Worm (Caenorhabditis elegans): Measurements from ENCODE around the gene ZK721.3.

ZK721.3 gene

ce11 chrX:8835887-8836348 lies 51.6 kb downstream of the ZK721.3 start, which contains the start of gene C28G1.2 (continued):
- TF ChIP-seq ctbp-1 (GFP tag; IDR thresholded peaks at IDR 0.05) (peak; percentile 94), mxl-2 (GFP tag; conservative IDR thresholded peaks at IDR 0.05) (peak; percentile 86), dpl-1 (GFP tag; optimal IDR thresholded peaks at IDR 0.05) (peak; percentile 77), dve-1 (tag; optimal IDR thresholded peaks at IDR 0.05; ENCODE audit: insufficient read depth) (peak; percentile 95), mxl-3 (GFP tag; optimal IDR thresholded peaks at IDR 0.05) (peak; percentile 87), ceh-20 (GFP tag; IDR thresholded peaks at IDR 0.05) (peak; percentile 97), gei-8 (GFP tag; optimal IDR thresholded peaks at IDR 0.05) (peak; percentile 87), spr-1 (tag; optimal IDR thresholded peaks at IDR 0.05) (peak; percentile 92), hmg-1.1 (GFP tag; IDR thresholded peaks at IDR 0.05) (peak; percentile 99), cey-2 (tag; optimal IDR thresholded peaks at IDR 0.05; ENCODE audit: borderline replicate concordance, insufficient read depth) (no peak), hlh-11 (tag; optimal IDR thresholded peaks at IDR 0.05) (peak; percentile 88), nhr-11 (tag; optimal IDR thresholded peaks at IDR 0.05) (peak; percentile 79), madf-5 (GFP tag; IDR thresholded peaks at IDR 0.05) (peak; percentile 91 to 98), F10B5.3 (tag; optimal IDR thresholded peaks at IDR 0.05) (peak; percentile 86), lir-3 (tag; optimal IDR thresholded peaks at IDR 0.05) (peak; percentile 88), spr-3 (GFP tag; optimal IDR thresholded peaks at IDR 0.05) (peak; percentile 87), F49E8.2 (tag; optimal IDR thresholded peaks at IDR 0.05; ENCODE audit: borderline replicate concordance) (peak; percentile 47), nhr-6 (tag; optimal IDR thresholded peaks at IDR 0.05) (peak; percentile 80), tag-97 (GFP tag; IDR thresholded peaks at IDR 0.05) (no peak), ces-1 (GFP tag; optimal IDR thresholded peaks at IDR 0.05) (peak; percentile 60), fos-1 (tag; optimal IDR thresholded peaks at IDR 0.05) (no peak), skn-1 (tag; optimal IDR thresholded peaks at IDR 0.05) (no peak), lsy-2 (tag; optimal IDR thresholded peaks at IDR 0.05) (peak; percentile 65 to 88), lin-15B (tag; optimal IDR thresholded peaks at IDR 0.05) (no peak), ceh-82 (tag; optimal IDR thresholded peaks at IDR 0.05) (peak; percentile 14), dmd-6 (GFP tag; IDR thresholded peaks at IDR 0.05) (peak; percentile 88), pqm-1 (tag; optimal IDR thresholded peaks at IDR 0.05) (no peak), ceh-28 (tag; optimal IDR thresholded peaks at IDR 0.05) (peak; percentile 25), mep-1 (tag; optimal IDR thresholded peaks at IDR 0.05) (peak; percentile 97), Y105C5A.15 (GFP tag; IDR thresholded peaks at IDR 0.05) (peak; percentile 89), lin-38 (GFP tag; IDR thresholded peaks at IDR 0.05) (peak; percentile 86), fkh-10 (GFP tag; optimal IDR thresholded peaks at IDR 0.05) (peak; percentile 89), nhr-111 (GFP tag; optimal IDR thresholded peaks at IDR 0.05) (peak; percentile 90)

Data from whole organism, L4 larva.